Worm (Caenorhabditis elegans) whole organism, late embryonic: Measurements from ENCODE around the gene F29G6.1.

Source experiments
- ahr-1 ChIP-seq: sonication (generic microtip); optimal IDR thresholded peaks from 2 replicates; lab custom pipeline; 2016; ENCODE audit warnings: missing genetic modification characterization, missing compliant biosample characterization
- ama-1 ChIP-seq: fragments of 150-350 bp; optimal IDR thresholded peaks from 2 replicates; lab custom pipeline; 2014
- ceh-9 ChIP-seq: sonication (generic microtip); optimal IDR thresholded peaks from 2 replicates; lab custom pipeline; 2016; ENCODE audit warnings: mild to moderate bottlenecking, missing genetic modification characterization, inconsistent platforms, missing compliant biosample characterization
- che-1 ChIP-seq: sonication (generic microtip); optimal IDR thresholded peaks from 2 replicates; lab custom pipeline; 2016; ENCODE audit warnings: mild to moderate bottlenecking, missing genetic modification characterization, missing compliant biosample characterization
- elt-2 ChIP-seq: sonication (generic microtip); optimal IDR thresholded peaks from 2 replicates; lab custom pipeline; 2016; ENCODE audit warnings: missing genetic modification reagents, missing genetic modification characterization, missing compliant biosample characterization
- gmeb-2 ChIP-seq: sonication (generic microtip); optimal IDR thresholded peaks from 2 replicates; lab custom pipeline; 2016; ENCODE audit warnings: missing genetic modification characterization, inconsistent platforms, missing compliant biosample characterization
- hlh-13 ChIP-seq: fragments of 200-800 bp; sonication (Bioruptor generic); optimal IDR thresholded peaks from 2 replicates; lab custom pipeline; 2018; ENCODE audit warnings: mild to moderate bottlenecking, missing genetic modification characterization, missing compliant biosample characterization
- hlh-30 ChIP-seq: sonication (generic microtip); optimal IDR thresholded peaks from 2 replicates; lab custom pipeline; 2017; ENCODE audit warnings: antibody characterized with exemption, missing genetic modification characterization, missing compliant biosample characterization; ENCODE audit not compliant: insufficient read depth
- lin-11 ChIP-seq: fragments of 200-800 bp; sonication (Bioruptor generic); optimal IDR thresholded peaks from 2 replicates; lab custom pipeline; 2018; ENCODE audit warnings: mild to moderate bottlenecking, missing genetic modification characterization, missing compliant biosample characterization
- nhr-11 ChIP-seq: fragments of 150-350 bp; optimal IDR thresholded peaks from 2 replicates; lab custom pipeline; 2014; ENCODE audit warnings: missing biosample characterization, missing genetic modification characterization
- pat-9 ChIP-seq: fragments of 200-800 bp; sonication (Bioruptor generic); optimal IDR thresholded peaks from 2 replicates; lab custom pipeline; 2018; ENCODE audit warnings: mild to moderate bottlenecking, missing genetic modification characterization, moderate library complexity, missing compliant biosample characterization
- pha-4 ChIP-seq: fragments of 150-350 bp; optimal IDR thresholded peaks from 2 replicates; lab custom pipeline; 2018; ENCODE audit warnings: missing biosample characterization, missing genetic modification reagents, missing genetic modification characterization
- rnt-1 ChIP-seq: sonication (generic microtip); optimal IDR thresholded peaks from 2 replicates; lab custom pipeline; 2016; ENCODE audit warnings: missing genetic modification characterization, missing compliant biosample characterization

- no peak for TF ChIP-seq rnt-1 (tag; lab: Kevin White, UChicago)
- no peak for TF ChIP-seq pha-4 (tag; lab: Kevin White, UChicago)
- TF ChIP-seq ama-1 (lab: Kevin White, UChicago), result no peak
- no peak for TF ChIP-seq ceh-9 (tag; lab: Kevin White, UChicago)
- no peak for TF ChIP-seq lin-11 (tag; lab: Kevin White, UChicago)
- no peak for TF ChIP-seq gmeb-2 (tag; lab: Kevin White, UChicago)
- TF ChIP-seq hlh-13, result no peak
- no peak for TF ChIP-seq nhr-11 (tag; lab: Kevin White, UChicago)
- no peak for TF ChIP-seq ahr-1 (tag; lab: Kevin White, UChicago)
- no peak for TF ChIP-seq pat-9
- TF ChIP-seq hlh-30 (tag; lab: Kevin White, UChicago), result no peak
- TF ChIP-seq elt-2 (tag; lab: Kevin White, UChicago), result no peak
- TF ChIP-seq che-1, result no peak
Measured at ce11 chrX:11511231-11511630, 9.2 kb downstream of the F29G6.1 start, which contains the start of gene ccdc-149.
